Worm (Caenorhabditis elegans): ENCODE results near the gene R09D1.13.

ce11 chrII:9447965-9448364 lies 2.7 kb upstream of the R09D1.13 start, which contains the start of gene chil-18:
- TF ChIP-seq tab-1 (GFP tag; IDR thresholded peaks at IDR 0.05) (no peak), ztf-23 (GFP tag; IDR thresholded peaks at IDR 0.05) (no peak), cog-1 (tag; optimal IDR thresholded peaks at IDR 0.05) (no peak), flt-1 (GFP tag; IDR thresholded peaks at IDR 0.05) (no peak), klf-2 (GFP tag; conservative IDR thresholded peaks at IDR 0.05) (no peak), ztf-29 (GFP tag; IDR thresholded peaks at IDR 0.05) (no peak), med-1 (GFP tag; optimal IDR thresholded peaks at IDR 0.05; ENCODE audit: insufficient read depth) (no peak)
